Fruit fly (Drosophila melanogaster): Measurements from ENCODE around the gene Zcchc7.

- TF ChIP-seq psq (optimal IDR thresholded peaks at IDR 0.05) (no peak), h (optimal IDR thresholded peaks at IDR 0.05) (no peak), Sin3A (optimal IDR thresholded peaks at IDR 0.05) (no peak), Myc (optimal IDR thresholded peaks at IDR 0.05) (no peak)
Measured at dm6 chr3L:16884037-16884436, 38.9 kb downstream of the Zcchc7 start.

Data from Kc167 (cell line).